Fruit fly (Drosophila melanogaster) whole organism, prepupa: ENCODE measurements around the gene CG34456.
A peak's percentile ranks its signal among the peaks of the same experiment; 100 is the strongest.

ENCODE experiments used
- CG10631 ChIP-seq: fragments of 200-800 bp; sonication (Bioruptor generic); optimal IDR thresholded peaks from 2 replicates; lab custom pipeline; 2016; ENCODE audit warnings: missing biosample characterization, missing genetic modification characterization
- CG10669 ChIP-seq: fragments of 200-800 bp; sonication (Bioruptor generic); optimal IDR thresholded peaks from 3 replicates; lab custom pipeline; 2018; ENCODE audit warnings: missing biosample characterization, mild to moderate bottlenecking, missing genetic modification characterization, moderate library complexity
- CG11294 ChIP-seq: fragments of 200-800 bp; sonication (Bioruptor generic); IDR thresholded peaks from 2 replicates; pipeline ENCODE4 v1.3.6; 2022; ENCODE audit warnings: missing biosample characterization, missing genetic modification characterization
- CG11762 ChIP-seq: fragments of 200-800 bp; sonication (Bioruptor generic); optimal IDR thresholded peaks from 3 replicates; lab custom pipeline; 2016; ENCODE audit warnings: missing biosample characterization, missing genetic modification characterization; ENCODE audit not compliant: insufficient read depth
- CG15336 ChIP-seq: fragments of 200-800 bp; sonication (Bioruptor generic); IDR thresholded peaks from 2 replicates; pipeline ENCODE4 v1.3.6; 2022; ENCODE audit warnings: missing biosample characterization, missing genetic modification characterization
- CG1621 ChIP-seq: fragments of 200-800 bp; sonication (Bioruptor generic); optimal IDR thresholded peaks from 3 replicates; lab custom pipeline; 2018; ENCODE audit warnings: missing biosample characterization, mild to moderate bottlenecking, missing genetic modification characterization
- CG31627 ChIP-seq: fragments of 200-800 bp; sonication (Bioruptor generic); optimal IDR thresholded peaks from 3 replicates; lab custom pipeline; 2016; ENCODE audit warnings: missing biosample characterization, missing genetic modification characterization
- CG32006 ChIP-seq: fragments of 200-800 bp; sonication (Bioruptor generic); optimal IDR thresholded peaks from 3 replicates; lab custom pipeline; 2017; ENCODE audit warnings: missing biosample characterization, mild to moderate bottlenecking, missing genetic modification characterization
- CG34406 ChIP-seq: fragments of 200-800 bp; sonication (Bioruptor generic); optimal IDR thresholded peaks from 3 replicates; lab custom pipeline; 2016; ENCODE audit warnings: missing biosample characterization, missing genetic modification characterization
- CG3919 ChIP-seq: fragments of 200-800 bp; sonication (Bioruptor generic); optimal IDR thresholded peaks from 3 replicates; lab custom pipeline; 2016; ENCODE audit warnings: missing biosample characterization, missing genetic modification characterization
- CG6163 ChIP-seq: fragments of 200-800 bp; sonication (Bioruptor generic); IDR thresholded peaks from 3 replicates; pipeline ENCODE4 v1.3.6; 2022; ENCODE audit warnings: missing biosample characterization, missing genetic modification characterization
- CG6276 ChIP-seq: fragments of 200-800 bp; sonication (Bioruptor generic); optimal IDR thresholded peaks from 2 replicates; lab custom pipeline; 2017; ENCODE audit warnings: missing biosample characterization, mild to moderate bottlenecking, missing genetic modification characterization
- CG6792 ChIP-seq: fragments of 200-800 bp; sonication (Bioruptor generic); optimal IDR thresholded peaks from 3 replicates; lab custom pipeline; 2016; ENCODE audit warnings: missing biosample characterization, missing genetic modification characterization
- CG6854 ChIP-seq: fragments of 200-800 bp; sonication (Bioruptor generic); optimal IDR thresholded peaks from 2 replicates; lab custom pipeline; 2017; ENCODE audit warnings: missing biosample characterization, mild to moderate bottlenecking, missing genetic modification characterization
- CG7368 ChIP-seq: fragments of 200-800 bp; sonication (Bioruptor generic); optimal IDR thresholded peaks from 3 replicates; lab custom pipeline; 2016; ENCODE audit warnings: missing biosample characterization, missing genetic modification characterization
- CG8319 ChIP-seq: fragments of 200-800 bp; sonication (Bioruptor generic); optimal IDR thresholded peaks from 3 replicates; lab custom pipeline; 2016; ENCODE audit warnings: missing biosample characterization, missing genetic modification characterization
- CG8632 ChIP-seq: fragments of 200-800 bp; sonication (Bioruptor generic); optimal IDR thresholded peaks from 3 replicates; lab custom pipeline; 2016; ENCODE audit warnings: missing biosample characterization, missing genetic modification characterization
- CG9139 ChIP-seq: fragments of 200-800 bp; sonication (Bioruptor generic); optimal IDR thresholded peaks from 3 replicates; lab custom pipeline; 2017; ENCODE audit warnings: missing biosample characterization, mild to moderate bottlenecking, missing genetic modification characterization
- Eip78C ChIP-seq: fragments of 200-800 bp; sonication (Bioruptor generic); peaks from one replicate; lab custom pipeline; 2016; ENCODE audit warnings: missing biosample characterization, missing genetic modification characterization
- Eip93F ChIP-seq: fragments of 200-800 bp; sonication (Bioruptor generic); optimal IDR thresholded peaks from 2 replicates; lab custom pipeline; 2016; ENCODE audit warnings: missing biosample characterization, mild to moderate bottlenecking, missing genetic modification characterization
- Ets96B ChIP-seq: fragments of 200-800 bp; optimal IDR thresholded peaks from 2 replicates; lab custom pipeline; 2019; ENCODE audit warnings: missing biosample characterization, mild to moderate bottlenecking, missing genetic modification characterization, moderate library complexity
- Hr39 ChIP-seq: fragments of 200-800 bp; sonication (Bioruptor generic); optimal IDR thresholded peaks from 2 replicates; lab custom pipeline; 2016; ENCODE audit warnings: missing biosample characterization, missing genetic modification characterization
- Hr4 ChIP-seq: fragments of 200-800 bp; sonication (Bioruptor generic); optimal IDR thresholded peaks from 3 replicates; lab custom pipeline; 2016; ENCODE audit warnings: missing biosample characterization, missing genetic modification characterization
- Lpt ChIP-seq: fragments of 200-800 bp; sonication (Bioruptor generic); optimal IDR thresholded peaks from 3 replicates; lab custom pipeline; 2016; ENCODE audit warnings: missing biosample characterization, missing genetic modification characterization
- Met ChIP-seq: fragments of 200-800 bp; sonication (Bioruptor generic); optimal IDR thresholded peaks from 3 replicates; lab custom pipeline; 2016; ENCODE audit warnings: missing biosample characterization, missing genetic modification characterization
- OdsH ChIP-seq: fragments of 200-800 bp; sonication (Bioruptor generic); optimal IDR thresholded peaks from 3 replicates; lab custom pipeline; 2016; ENCODE audit warnings: missing biosample characterization, missing genetic modification characterization
- Smox ChIP-seq: fragments of 200-800 bp; sonication (Bioruptor generic); optimal IDR thresholded peaks from 3 replicates; lab custom pipeline; 2016; ENCODE audit warnings: missing biosample characterization, missing genetic modification characterization
- Sox15 ChIP-seq: fragments of 200-800 bp; sonication (Bioruptor generic); optimal IDR thresholded peaks from 3 replicates; lab custom pipeline; 2016; ENCODE audit warnings: missing biosample characterization, missing genetic modification characterization
- achi ChIP-seq: fragments of 200-800 bp; sonication (Bioruptor generic); optimal IDR thresholded peaks from 3 replicates; lab custom pipeline; 2016; ENCODE audit warnings: missing biosample characterization, missing genetic modification characterization
- acj6 ChIP-seq: fragments of 200-800 bp; sonication (Bioruptor generic); optimal IDR thresholded peaks from 3 replicates; lab custom pipeline; 2016; ENCODE audit warnings: missing biosample characterization, missing genetic modification characterization
- cyc ChIP-seq: fragments of 200-800 bp; sonication (Bioruptor generic); optimal IDR thresholded peaks from 3 replicates; lab custom pipeline; 2016; ENCODE audit warnings: missing biosample characterization, missing genetic modification characterization
- eg ChIP-seq: fragments of 200-800 bp; sonication (Bioruptor generic); IDR thresholded peaks from 3 replicates; pipeline ENCODE4 v1.3.6; 2022; ENCODE audit warnings: missing biosample characterization, missing genetic modification characterization
- esn ChIP-seq: fragments of 200-800 bp; sonication (Bioruptor generic); optimal IDR thresholded peaks from 2 replicates; lab custom pipeline; 2016; ENCODE audit warnings: missing biosample characterization, mild to moderate bottlenecking, missing genetic modification characterization, moderate library complexity
- fd59A ChIP-seq: fragments of 200-800 bp; sonication (Bioruptor generic); optimal IDR thresholded peaks from 2 replicates; lab custom pipeline; 2017; ENCODE audit warnings: missing biosample characterization, mild to moderate bottlenecking, missing genetic modification characterization, missing genetic modification reagents
- fkh ChIP-seq: fragments of 200-800 bp; sonication (Bioruptor generic); optimal IDR thresholded peaks from 3 replicates; lab custom pipeline; 2017; ENCODE audit warnings: missing biosample characterization, mild to moderate bottlenecking, missing genetic modification characterization, moderate library complexity
- lz ChIP-seq: fragments of 200-800 bp; sonication (Bioruptor generic); optimal IDR thresholded peaks from 3 replicates; lab custom pipeline; 2016; ENCODE audit warnings: missing biosample characterization, missing genetic modification characterization
- spab ChIP-seq: fragments of 200-800 bp; sonication (Bioruptor generic); optimal IDR thresholded peaks from 2 replicates; lab custom pipeline; 2017; ENCODE audit warnings: missing biosample characterization, mild to moderate bottlenecking, missing genetic modification characterization, missing genetic modification reagents
- ss ChIP-seq, 2 experiments: fragments of 200-800 bp; sonication (Bioruptor generic); optimal IDR thresholded peaks; 2 replicates in 1 of 2; 3 replicates in 1 of 2; lab custom pipeline; 2017 to 2018; ENCODE audit warnings: mild to moderate bottlenecking in 2 of 2, missing biosample characterization in 2 of 2, missing genetic modification characterization in 2 of 2, moderate library complexity in 1 of 2
- topi ChIP-seq: fragments of 200-800 bp; sonication (Bioruptor generic); optimal IDR thresholded peaks from 3 replicates; lab custom pipeline; 2016; ENCODE audit warnings: missing biosample characterization, missing genetic modification characterization
- vri ChIP-seq: fragments of 200-800 bp; sonication (Bioruptor generic); optimal IDR thresholded peaks from 3 replicates; lab custom pipeline; 2016; ENCODE audit warnings: missing biosample characterization, mild to moderate bottlenecking, missing genetic modification characterization

The CG34456 gene

DNA sequence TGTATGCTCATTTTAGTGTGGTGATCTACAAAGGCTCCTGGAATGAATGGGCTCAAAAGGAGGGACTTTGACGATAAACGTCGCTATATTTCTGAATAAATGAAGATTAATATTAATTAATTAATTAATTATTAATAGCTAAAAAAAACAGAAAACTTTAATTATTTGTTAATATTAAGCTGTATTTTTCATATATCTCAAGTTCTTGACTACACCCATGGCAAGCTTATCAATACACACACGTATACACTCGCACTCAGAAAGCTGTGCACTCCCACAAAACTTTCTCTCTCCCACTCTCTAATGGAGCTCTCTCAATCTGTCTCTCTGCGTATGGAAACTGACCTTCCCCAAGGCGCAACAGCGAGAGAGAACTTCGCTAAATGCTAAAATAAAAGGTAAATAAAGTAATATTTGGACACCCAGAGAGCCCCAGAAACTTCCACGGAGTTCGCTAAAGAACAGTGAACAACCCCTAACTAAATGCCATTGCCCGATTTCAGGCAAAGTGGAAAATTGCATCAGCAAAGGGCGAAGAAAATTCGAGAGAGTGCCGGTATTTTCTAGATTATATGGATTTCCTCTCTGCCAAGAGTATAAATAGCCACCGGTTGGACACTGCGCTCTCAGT, 11.6 kb downstream of the CG34456 start (continued):
- peak; percentile 68 for TF ChIP-seq CG11762 (GFP tag; lab: Kevin White, UChicago)
- peak; percentile 79 for TF ChIP-seq CG34406 (GFP tag; lab: Kevin White, UChicago)
- peak; percentile 83 for TF ChIP-seq CG10631 (GFP tag; lab: Kevin White, UChicago)
- peak; percentile 77 for TF ChIP-seq CG8632 (GFP tag; lab: Kevin White, UChicago)
- TF ChIP-seq Hr39 (GFP tag; lab: Kevin White, UChicago) = peak; percentile 36
- peak; percentile 81 for TF ChIP-seq Met (GFP tag; lab: Kevin White, UChicago)
- peak; percentile 53 for TF ChIP-seq CG9139 (GFP tag; lab: Kevin White, UChicago)
- TF ChIP-seq CG7368 (GFP tag; lab: Kevin White, UChicago) = peak; percentile 65
- peak; percentile 69 for TF ChIP-seq CG10669
- peak; percentile 54 for TF ChIP-seq vri (GFP tag; lab: Kevin White, UChicago)
- peak; percentile 94 for TF ChIP-seq Eip78C (GFP tag; lab: Kevin White, UChicago)
- TF ChIP-seq CG8319 (GFP tag; lab: Kevin White, UChicago) = peak; percentile 46
- TF ChIP-seq Eip93F (GFP tag; lab: Kevin White, UChicago) = peak; percentile 25
- TF ChIP-seq OdsH (GFP tag; lab: Kevin White, UChicago) = peak; percentile 78
- TF ChIP-seq CG6163 (GFP tag; lab: Robert Waterston, UW) = peak; percentile 85
- peak; percentile 69 for TF ChIP-seq Ets96B (tag; lab: Kevin White, UChicago)
- peak; percentile 31 for TF ChIP-seq CG1621
- peak; percentile 43 for TF ChIP-seq CG31627 (GFP tag; lab: Kevin White, UChicago)
- TF ChIP-seq cyc = peak; percentile 68
- TF ChIP-seq spab (GFP tag; lab: Kevin White, UChicago) = peak; percentile 46
- peak; percentile 83 for TF ChIP-seq CG6276
- TF ChIP-seq CG3919 (GFP tag; lab: Kevin White, UChicago) = peak; percentile 86
- TF ChIP-seq topi (GFP tag; lab: Kevin White, UChicago) = peak; percentile 81
- TF ChIP-seq Smox (GFP tag; lab: Kevin White, UChicago) = peak; percentile 84
- TF ChIP-seq, all 60 proteins: peak for 57

DNA sequence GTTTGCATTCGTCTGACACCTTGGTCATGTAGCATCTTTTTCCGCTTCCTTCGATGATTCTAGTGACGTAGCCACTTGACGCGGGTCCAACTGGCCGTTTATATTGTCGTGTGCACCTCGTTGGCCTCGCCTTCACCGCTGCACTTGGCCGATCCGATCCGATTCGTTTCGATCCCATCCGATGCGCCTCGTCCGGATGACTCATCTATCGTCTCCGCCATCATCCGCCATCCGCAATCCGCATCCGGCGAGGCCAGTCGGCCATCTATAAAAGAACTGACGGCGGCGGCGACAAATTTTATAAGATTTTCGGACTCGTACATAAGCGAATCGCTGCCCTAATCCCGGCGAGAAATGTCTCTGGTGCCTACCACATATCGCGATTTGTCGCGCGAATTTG, 13.2 kb downstream of the CG34456 start, which contains the start of gene CG4461:
Gene CG4461 (plus strand): TSS at position 301 of the 400 bp plus-strand sequence.
- TF ChIP-seq CG6792 (GFP tag; lab: Kevin White, UChicago) (no peak), CG7368 (GFP tag; lab: Kevin White, UChicago) (no peak), CG15336 (no peak), CG1621 (no peak), esn (GFP tag; lab: Kevin White, UChicago) (no peak)

DNA sequence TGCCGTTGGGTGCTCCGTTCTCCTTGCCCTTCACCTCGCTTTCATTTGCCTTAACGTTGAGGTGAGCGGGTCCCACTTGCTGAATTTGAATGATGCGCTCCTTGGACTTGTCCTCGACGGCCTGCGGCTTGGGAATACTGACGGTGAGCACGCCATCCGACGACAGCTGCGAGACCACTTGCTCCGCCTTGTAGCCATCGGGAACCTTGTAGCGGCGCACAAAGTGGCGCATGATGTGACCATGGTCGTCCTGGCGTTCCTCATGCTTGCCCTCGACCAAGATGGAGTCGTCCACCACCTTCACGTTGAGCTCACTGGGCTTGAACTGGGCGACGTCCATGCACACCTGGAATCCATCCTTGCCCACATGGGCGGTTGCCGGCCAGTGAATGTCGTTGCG, 14.7 kb downstream of the CG34456 start:
- TF ChIP-seq lz (GFP tag; lab: Kevin White, UChicago) = no peak
- TF ChIP-seq esn (GFP tag; lab: Kevin White, UChicago) = no peak
- no peak for TF ChIP-seq Hr4
- TF ChIP-seq fkh (GFP tag; lab: Kevin White, UChicago) = no peak

DNA sequence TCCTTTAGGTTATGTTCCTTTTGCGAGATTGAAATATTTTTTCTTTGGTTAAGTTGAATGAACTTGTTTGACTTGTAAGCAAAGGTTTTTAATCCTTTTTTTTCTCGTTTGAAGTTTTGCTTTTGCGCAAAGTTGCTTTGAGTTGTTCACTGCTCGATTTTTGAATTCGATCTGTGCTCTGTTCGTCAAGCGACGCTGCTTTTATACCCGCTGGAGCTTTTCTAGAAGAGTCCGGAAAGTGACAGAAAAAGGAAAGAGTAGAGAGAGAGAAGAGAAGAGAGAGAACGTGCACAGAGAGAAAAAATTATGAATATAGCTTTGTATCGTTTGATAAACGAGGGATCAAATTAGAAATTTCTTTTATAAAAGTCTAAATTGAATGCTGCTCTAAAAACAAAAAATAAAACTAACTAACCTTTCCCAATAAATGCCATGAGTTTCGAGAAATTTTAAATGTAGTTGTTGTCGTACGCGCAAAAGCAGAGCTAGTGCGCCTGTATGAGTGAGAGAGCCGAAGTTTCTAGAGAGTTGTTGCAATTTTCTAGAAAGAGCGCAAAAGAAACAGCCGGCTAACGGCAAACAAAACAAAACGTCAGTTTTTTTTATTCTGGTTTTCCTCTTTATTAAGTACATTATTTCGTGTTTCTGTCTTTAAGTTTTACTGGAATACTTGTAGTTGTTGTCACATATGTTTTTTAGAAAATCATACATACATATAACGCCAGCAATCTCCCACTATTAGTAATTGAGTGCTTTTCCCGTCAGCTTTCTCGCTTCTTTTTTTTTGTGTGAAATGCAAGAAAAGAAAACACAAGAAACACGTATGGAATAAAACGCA, 15.5 kb downstream of the CG34456 start, which contains the start of gene Hsp26:
Gene Hsp26 (minus strand): TSS at position 230 of the 838 bp plus-strand sequence.
- TF ChIP-seq acj6 (GFP tag; lab: Kevin White, UChicago) (peak; percentile 95), cyc (peak; percentile 89), ss (GFP tag; optimal IDR thresholded peaks at IDR 0.05; lab: Kevin White, UChicago) (peak; percentile 60 to 83), CG6792 (GFP tag; lab: Kevin White, UChicago) (peak; percentile 96), OdsH (GFP tag; lab: Kevin White, UChicago) (peak; percentile 96), CG10669 (peak; percentile 80), Ets96B (tag; lab: Kevin White, UChicago) (peak; percentile 91), Sox15 (GFP tag; lab: Kevin White, UChicago) (peak; percentile 79), fkh (GFP tag; lab: Kevin White, UChicago) (peak; percentile 31), achi (GFP tag; lab: Kevin White, UChicago) (peak; percentile 93), CG32006 (peak; percentile 93), CG1621 (peak; percentile 72), CG11294 (GFP tag; lab: Robert Waterston, UW) (peak; percentile 87), CG15336 (peak; percentile 98), Smox (GFP tag; lab: Kevin White, UChicago) (peak; percentile 94), CG8632 (GFP tag; lab: Kevin White, UChicago) (peak; percentile 95), Lpt (peak; percentile 91), Eip78C (GFP tag; lab: Kevin White, UChicago) (peak; percentile 98), CG31627 (GFP tag; lab: Kevin White, UChicago) (peak; percentile 90), eg (GFP tag; lab: Robert Waterston, UW) (peak; percentile 95), CG6854 (peak; percentile 80), topi (GFP tag; lab: Kevin White, UChicago) (peak; percentile 94), CG6163 (GFP tag; lab: Robert Waterston, UW) (peak; percentile 96), fd59A (GFP tag; lab: Kevin White, UChicago) (peak; percentile 71)
